Fruit fly (Drosophila melanogaster): ENCODE results near the gene CG33229.

The CG33229 gene

dm6 chr3L:223019-223902 is at the start of gene CG33229, which contains the start of gene pyx (continued):
- TF ChIP-seq lmd (GFP tag; IDR thresholded peaks at IDR 0.05) (peak; percentile 91), CG10431 (GFP tag; optimal IDR thresholded peaks at IDR 0.05) (peak; percentile 78), zfh2 (GFP tag; optimal IDR thresholded peaks at IDR 0.05) (peak; percentile 94), inv (GFP tag; IDR thresholded peaks at IDR 0.05; ENCODE audit: partially characterized antibody) (no peak), Ptx1 (GFP tag; IDR thresholded peaks at IDR 0.05) (peak; percentile 87), zen2 (GFP tag; IDR thresholded peaks at IDR 0.05; ENCODE audit: partially characterized antibody) (no peak), CG8359 (GFP tag; optimal IDR thresholded peaks at IDR 0.05; ENCODE audit: borderline replicate concordance) (peak; percentile 77), CG11696 (GFP tag; IDR thresholded peaks at IDR 0.05) (peak; percentile 71), CG4360 (GFP tag; IDR thresholded peaks at IDR 0.05) (no peak), Nf-YB (GFP tag; optimal IDR thresholded peaks at IDR 0.05) (peak; percentile 61), Dek (tag; optimal IDR thresholded peaks at IDR 0.05) (peak; percentile 92), CG1792 (GFP tag; optimal IDR thresholded peaks at IDR 0.05) (peak; percentile 66), ato (GFP tag; IDR thresholded peaks at IDR 0.05; ENCODE audit: partially characterized antibody) (no peak), CG31388 (GFP tag; optimal IDR thresholded peaks at IDR 0.05) (peak; percentile 63), NC2β (GFP tag; optimal IDR thresholded peaks at IDR 0.05) (peak; percentile 53), pnt (GFP tag; optimal IDR thresholded peaks at IDR 0.05) (peak; percentile 67), gcm (GFP tag; optimal IDR thresholded peaks at IDR 0.05) (peak; percentile 47), Trl (optimal IDR thresholded peaks at IDR 0.05) (no peak), Trl (GFP tag; optimal IDR thresholded peaks at IDR 0.05) (peak; percentile 70), pan (optimal IDR thresholded peaks at IDR 0.05) (no peak), pan (GFP tag; optimal IDR thresholded peaks at IDR 0.05 in 1 of 2, IDR thresholded peaks at IDR 0.05 in 1 of 2) (peak in 1 of 2 experiments; percentile 70), mirr (GFP tag; optimal IDR thresholded peaks at IDR 0.05) (peak; percentile 64), Sox102F (GFP tag; optimal IDR thresholded peaks at IDR 0.05) (peak; percentile 78), CG12391 (tag; optimal IDR thresholded peaks at IDR 0.05) (peak; percentile 87), tx (GFP tag; optimal IDR thresholded peaks at IDR 0.05) (peak; percentile 82), Deaf1 (tag; optimal IDR thresholded peaks at IDR 0.05) (peak; percentile 40), dpn (GFP tag; optimal IDR thresholded peaks at IDR 0.05) (peak; percentile 83 to 90), croc (GFP tag; conservative IDR thresholded peaks at IDR 0.05) (peak; percentile 56; the same call in 1 of the 3 replicates), corto (GFP tag; optimal IDR thresholded peaks at IDR 0.05) (no peak), Oaz (GFP tag; IDR thresholded peaks at IDR 0.05) (peak; percentile 66), Hr51 (GFP tag; optimal IDR thresholded peaks at IDR 0.05) (peak; percentile 71 to 84), abd-A (tag; optimal IDR thresholded peaks at IDR 0.05) (no peak), CG16863 (GFP tag; optimal IDR thresholded peaks at IDR 0.05) (peak; percentile 70), esg (GFP tag; conservative IDR thresholded peaks at IDR 0.05) (peak; percentile 77; the same call in 1 of the 2 replicates), Neu2 (GFP tag; optimal IDR thresholded peaks at IDR 0.05; ENCODE audit: borderline replicate concordance) (peak; percentile 5), CG13624 (GFP tag; optimal IDR thresholded peaks at IDR 0.05) (peak; percentile 71), salm (tag; optimal IDR thresholded peaks at IDR 0.05) (peak; percentile 28), C15 (GFP tag; IDR thresholded peaks at IDR 0.05) (peak; percentile 66; the same call in 1 of the 3 replicates), insv (GFP tag; optimal IDR thresholded peaks at IDR 0.05) (peak in 1 of 2 experiments; percentile 57), CG1832 (GFP tag; optimal IDR thresholded peaks at IDR 0.05) (no peak), Ssrp (tag; optimal IDR thresholded peaks at IDR 0.05) (peak; percentile 82), wek (GFP tag; optimal IDR thresholded peaks at IDR 0.05) (peak; percentile 98), ap (GFP tag; IDR thresholded peaks at IDR 0.05) (peak; percentile 36; the same call in 1 of the 2 replicates), Six4 (GFP tag; optimal IDR thresholded peaks at IDR 0.05) (peak; percentile 78), vvl (GFP tag; IDR thresholded peaks at IDR 0.05) (peak; percentile 76), Eip74EF (GFP tag; optimal IDR thresholded peaks at IDR 0.05) (no peak), CG32767 (GFP tag; IDR thresholded peaks at IDR 0.05) (peak; percentile 8; the same call in 1 of the 2 replicates), aop (GFP tag; IDR thresholded peaks at IDR 0.05) (peak; percentile 70)

Measured in whole organism, embryonic.